Fruit fly (Drosophila melanogaster) whole organism, wandering third instar larva: ENCODE measurements around the gene CG6356.

Experiments
- CG32264 ChIP-seq: fragments of 200-800 bp; sonication (Bioruptor generic); optimal IDR thresholded peaks from 2 replicates; lab custom pipeline; 2016; ENCODE audit warnings: missing biosample characterization, missing genetic modification characterization
- CG9705 ChIP-seq: fragments of 200-800 bp; sonication (Bioruptor generic); optimal IDR thresholded peaks from 2 replicates; lab custom pipeline; 2018; ENCODE audit warnings: missing biosample characterization, mild to moderate bottlenecking, missing genetic modification characterization
- CrebA ChIP-seq: fragments of 200-800 bp; sonication (Bioruptor generic); optimal IDR thresholded peaks from 2 replicates; lab custom pipeline; 2016; ENCODE audit warnings: missing biosample characterization, mild to moderate bottlenecking, missing genetic modification characterization, borderline replicate concordance
- Dfd ChIP-seq: fragments of >200 bp; optimal IDR thresholded peaks from 2 replicates; lab custom pipeline; 2017; ENCODE audit warnings: missing biosample characterization, missing genetic modification characterization
- Dif ChIP-seq: fragments of 200-275, 200-300 bp; sonication (Bioruptor generic); optimal IDR thresholded peaks from 2 replicates; lab custom pipeline; 2018; ENCODE audit warnings: missing biosample characterization, missing genetic modification characterization; ENCODE audit not compliant: partially characterized antibody
- HLH106 ChIP-seq: fragments of 200-800 bp; optimal IDR thresholded peaks from 3 replicates; lab custom pipeline; 2019; ENCODE audit warnings: missing biosample characterization, mild to moderate bottlenecking, missing genetic modification characterization, moderate library complexity
- Hnf4 ChIP-seq: fragments of 200-800 bp; sonication (Bioruptor generic); optimal IDR thresholded peaks from 2 replicates; lab custom pipeline; 2016; ENCODE audit warnings: missing biosample characterization, mild to moderate bottlenecking, missing genetic modification characterization
- Jra ChIP-seq: sonication (Bioruptor generic); optimal IDR thresholded peaks from 2 replicates; lab custom pipeline; 2016; ENCODE audit warnings: missing biosample characterization, missing genetic modification characterization
- Myc ChIP-seq: fragments of >200 bp; optimal IDR thresholded peaks from 2 replicates; lab custom pipeline; 2017
- N ChIP-seq: fragments of >200 bp; optimal IDR thresholded peaks from 2 replicates; lab custom pipeline; 2018; ENCODE audit warnings: missing biosample characterization, missing external identifiers, missing genetic modification characterization
- OdsH ChIP-seq: fragments of 200-800 bp; sonication (Bioruptor generic); optimal IDR thresholded peaks from 2 replicates; lab custom pipeline; 2016; ENCODE audit warnings: missing biosample characterization, mild to moderate bottlenecking, missing genetic modification characterization
- Rel ChIP-seq, 2 experiments: fragments of 200-800 bp; sonication (Bioruptor generic) in 1 of 2; optimal IDR thresholded peaks; 2 replicates in 1 of 2; 3 replicates in 1 of 2; lab custom pipeline; 2016 to 2019; ENCODE audit warnings: mild to moderate bottlenecking in 2 of 2, missing biosample characterization in 2 of 2, missing genetic modification characterization in 2 of 2, moderate library complexity in 1 of 2
- Sp1 ChIP-seq: fragments of 200-800 bp; sonication (Bioruptor generic); optimal IDR thresholded peaks from 3 replicates; lab custom pipeline; 2019; ENCODE audit warnings: missing biosample characterization, mild to moderate bottlenecking, missing genetic modification characterization, moderate library complexity
- Vsx2 ChIP-seq: fragments of 200-300, 225-300 bp; sonication (Bioruptor generic); optimal IDR thresholded peaks from 2 replicates; lab custom pipeline; 2018; ENCODE audit warnings: missing biosample characterization, missing genetic modification characterization; ENCODE audit not compliant: partially characterized antibody
- br ChIP-seq: fragments of 200-800 bp; sonication (Bioruptor generic); optimal IDR thresholded peaks from 2 replicates; lab custom pipeline; 2016; ENCODE audit warnings: missing biosample characterization, missing genetic modification characterization
- dmrt93B ChIP-seq: fragments of 200-800 bp; sonication (Bioruptor generic); optimal IDR thresholded peaks from 2 replicates; lab custom pipeline; 2018; ENCODE audit warnings: missing biosample characterization, mild to moderate bottlenecking, missing genetic modification characterization
- dsf ChIP-seq: sonication (Bioruptor generic); optimal IDR thresholded peaks from 2 replicates; lab custom pipeline; 2016; ENCODE audit warnings: missing biosample characterization, missing genetic modification characterization, borderline replicate concordance
- ey ChIP-seq: fragments of 200-800 bp; sonication (Bioruptor generic); optimal IDR thresholded peaks from 2 replicates; lab custom pipeline; 2016; ENCODE audit warnings: missing biosample characterization, missing genetic modification characterization
- foxo ChIP-seq, 2 experiments: fragments of 200-800 bp; sonication (Bioruptor generic); optimal IDR thresholded peaks; 2 replicates in 1 of 2; 3 replicates in 1 of 2; lab custom pipeline; 2016 to 2017; ENCODE audit warnings: missing biosample characterization in 2 of 2, missing genetic modification characterization in 2 of 2
- fru ChIP-seq: fragments of 200-800 bp; sonication (Bioruptor generic); optimal IDR thresholded peaks from 3 replicates; lab custom pipeline; 2016; ENCODE audit warnings: missing biosample characterization, mild to moderate bottlenecking, missing genetic modification characterization
- h ChIP-seq: fragments of 200-800 bp; sonication (Bioruptor generic); optimal IDR thresholded peaks from 3 replicates; lab custom pipeline; 2016; ENCODE audit warnings: missing biosample characterization, mild to moderate bottlenecking, missing genetic modification characterization
- jim ChIP-seq: fragments of 175-275, 200-325 bp; sonication (Bioruptor generic); optimal IDR thresholded peaks from 2 replicates; lab custom pipeline; 2016; ENCODE audit warnings: missing biosample characterization, mild to moderate bottlenecking, missing genetic modification characterization
- lola ChIP-seq: fragments of >200 bp; optimal IDR thresholded peaks from 2 replicates; lab custom pipeline; 2017; ENCODE audit warnings: missing biosample characterization, missing genetic modification characterization
- pan ChIP-seq: fragments of >200 bp; optimal IDR thresholded peaks from 2 replicates; lab custom pipeline; 2017
- psq ChIP-seq: fragments of 200-800 bp; sonication (Bioruptor generic); optimal IDR thresholded peaks from 3 replicates; lab custom pipeline; 2017; ENCODE audit warnings: missing biosample characterization, mild to moderate bottlenecking, missing genetic modification characterization, moderate library complexity
- rgr ChIP-seq: fragments of 200-800 bp; sonication (Bioruptor generic); optimal IDR thresholded peaks from 3 replicates; lab custom pipeline; 2016; ENCODE audit warnings: missing biosample characterization, mild to moderate bottlenecking, missing genetic modification characterization
- sv ChIP-seq: fragments of 200-800 bp; sonication (Bioruptor generic); optimal IDR thresholded peaks from 3 replicates; lab custom pipeline; 2016; ENCODE audit warnings: missing biosample characterization, missing genetic modification characterization
- woc ChIP-seq: sonication (Bioruptor generic); optimal IDR thresholded peaks from 2 replicates; lab custom pipeline; 2016; ENCODE audit warnings: missing biosample characterization, mild to moderate bottlenecking, missing genetic modification characterization

The CG6356 gene

dm6 chr3R:24275463-24275862 lies 8.3 kb upstream of the CG6356 start:
- TF ChIP-seq ey (GFP tag; lab: Kevin White, UChicago), result no peak
- no peak for TF ChIP-seq Hnf4 (GFP tag; lab: Kevin White, UChicago)
- no peak for TF ChIP-seq CG32264 (GFP tag; lab: Kevin White, UChicago)
- no peak for TF ChIP-seq pan

DNA sequence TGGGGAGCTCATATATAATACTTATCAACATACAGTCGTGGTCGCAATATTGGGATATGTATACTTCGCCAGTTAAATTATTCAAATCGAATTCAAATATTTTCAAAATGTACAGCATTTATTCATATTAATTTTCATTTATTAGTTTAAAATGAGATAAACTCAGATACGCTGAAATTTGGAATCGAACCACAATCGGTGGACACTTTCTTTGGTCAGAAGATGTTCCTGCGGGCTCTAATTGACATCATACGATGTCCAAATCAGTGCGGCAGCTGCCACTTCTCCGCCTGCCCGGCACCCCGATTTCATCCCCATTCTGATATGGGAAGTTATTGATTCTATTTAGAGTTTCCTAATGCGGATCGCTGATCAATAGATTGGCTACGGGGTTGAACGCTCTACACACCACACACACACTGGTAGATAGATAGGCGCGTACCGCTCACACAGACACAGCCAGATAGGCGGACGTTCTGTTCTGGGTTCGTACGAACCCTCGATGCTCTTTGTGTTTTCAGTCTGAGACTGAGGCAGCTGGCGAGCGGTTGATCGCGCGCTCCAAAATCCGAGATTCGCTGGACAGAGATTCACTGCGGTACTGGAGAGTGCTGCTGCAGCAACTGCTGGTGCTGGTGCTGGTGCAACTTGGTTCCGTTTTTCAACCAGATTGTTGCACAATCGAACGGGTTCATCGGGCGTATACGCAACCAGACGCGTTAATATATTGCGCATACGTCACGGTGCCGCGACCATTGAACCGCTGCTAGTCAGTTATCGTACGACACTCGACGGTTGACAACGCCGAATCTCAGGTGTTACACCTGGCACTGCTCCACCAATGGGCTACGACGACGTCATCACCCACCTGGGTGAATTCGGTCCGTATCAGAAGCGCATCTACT lies 7.4 kb upstream of the CG6356 start, which contains the start of gene Orct:
Gene Orct, plus strand, starts transcription at position 157 of the 905 bp plus-strand sequence.
- peak; percentile 19 for TF ChIP-seq Jra
- peak; percentile 67 for TF ChIP-seq br (GFP tag; lab: Kevin White, UChicago)
- TF ChIP-seq Myc, result no peak
- no peak for TF ChIP-seq jim (GFP tag; lab: Kevin White, UChicago)
- TF ChIP-seq fru, result peak; percentile 76
- TF ChIP-seq ey (GFP tag; lab: Kevin White, UChicago), result peak; percentile 58
- peak; percentile 20 for TF ChIP-seq Hnf4 (GFP tag; lab: Kevin White, UChicago)
- TF ChIP-seq Dif, result peak; percentile 46
- no peak for TF ChIP-seq CG32264 (GFP tag; lab: Kevin White, UChicago)
- TF ChIP-seq dmrt93B (GFP tag; lab: Kevin White, UChicago), result peak; percentile 59
- TF ChIP-seq HLH106 (tag; lab: Kevin White, UChicago), result peak; percentile 75
- TF ChIP-seq Vsx2, result no peak
- peak; percentile 53 for TF ChIP-seq OdsH (GFP tag; lab: Kevin White, UChicago)
- peak in 1 of 2 experiments; percentile 74 for TF ChIP-seq foxo (GFP tag; optimal IDR thresholded peaks at IDR 0.05; lab: Kevin White, UChicago)
- TF ChIP-seq sv (GFP tag; lab: Kevin White, UChicago), result peak; percentile 6
- TF ChIP-seq psq (GFP tag; lab: Kevin White, UChicago), result peak; percentile 71
- peak; percentile 74 for TF ChIP-seq Sp1 (GFP tag; lab: Kevin White, UChicago)
- peak; percentile 26 for TF ChIP-seq woc (GFP tag; lab: Kevin White, UChicago)
- no peak for TF ChIP-seq dsf
- peak; percentile 69 for TF ChIP-seq rgr (GFP tag; lab: Kevin White, UChicago)
- peak; percentile 53 for TF ChIP-seq CG9705
- TF ChIP-seq lola (GFP tag; lab: Kevin White, UChicago), result no peak
- no peak for TF ChIP-seq Dfd (GFP tag; lab: Kevin White, UChicago)
- TF ChIP-seq h (GFP tag; lab: Kevin White, UChicago), result peak; percentile 64
- no peak for TF ChIP-seq Rel (GFP tag; optimal IDR thresholded peaks at IDR 0.05; lab: Kevin White, UChicago)
- peak; percentile 34 for TF ChIP-seq Rel (tag; optimal IDR thresholded peaks at IDR 0.05; lab: Kevin White, UChicago)
- TF ChIP-seq, all 38 proteins: peak for 18

DNA sequence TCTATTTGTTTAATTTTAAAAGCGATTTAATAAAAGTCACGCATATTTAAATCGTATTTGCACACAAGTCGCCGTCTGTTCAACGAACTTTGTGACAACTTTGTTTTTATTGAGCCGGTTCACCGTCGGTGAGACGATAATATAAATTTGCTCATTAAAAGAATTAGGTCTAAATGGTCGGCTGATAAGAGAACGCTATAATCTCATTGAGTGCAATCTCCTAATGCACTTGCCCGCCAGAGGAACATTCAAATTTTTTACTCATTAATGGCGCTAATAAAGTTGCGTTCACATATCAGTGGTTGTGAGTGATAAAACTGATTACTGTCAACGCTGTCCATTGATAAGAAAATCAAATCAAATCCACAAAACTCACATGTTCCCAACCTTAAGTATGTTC lies 5.0 kb upstream of the CG6356 start:
- TF ChIP-seq Sp1 (GFP tag; lab: Kevin White, UChicago) (peak; percentile 37), foxo (GFP tag; optimal IDR thresholded peaks at IDR 0.05; lab: Kevin White, UChicago) (peak in 1 of 2 experiments; percentile 19), sv (GFP tag; lab: Kevin White, UChicago) (no peak), h (GFP tag; lab: Kevin White, UChicago) (peak; percentile 17), Rel (GFP tag; optimal IDR thresholded peaks at IDR 0.05; lab: Kevin White, UChicago) (no peak), Rel (tag; optimal IDR thresholded peaks at IDR 0.05; lab: Kevin White, UChicago) (peak; percentile 10), CrebA (GFP tag; lab: Kevin White, UChicago) (peak; percentile 81)
- TF ChIP-seq, all 38 proteins: peak for 5

DNA sequence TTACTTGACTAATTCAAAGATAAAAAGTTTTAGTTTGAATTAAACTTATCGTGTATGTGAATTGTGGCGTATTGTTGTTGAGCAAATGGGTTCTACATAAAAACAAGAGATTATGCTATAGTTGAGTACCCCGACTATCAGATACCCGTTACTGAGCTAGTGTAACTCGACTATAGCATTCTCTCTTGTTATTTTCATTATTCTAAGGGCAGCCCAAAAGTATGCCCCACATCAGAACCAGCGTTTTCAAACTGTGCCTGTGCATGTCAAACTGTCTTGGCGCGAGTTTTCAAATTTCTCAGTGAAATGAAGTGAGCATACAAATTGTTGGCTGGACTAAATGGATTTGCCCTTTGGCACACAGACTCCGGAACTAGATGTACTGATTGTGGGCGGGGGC lies 4.5 kb upstream of the CG6356 start, which contains the start of gene shps:
Gene shps, plus strand, starts transcription at position 282 of the 400 bp plus-strand sequence.
- TF ChIP-seq Myc (peak; percentile 97), N (GFP tag; lab: Kevin White, UChicago) (peak; percentile 43), psq (GFP tag; lab: Kevin White, UChicago) (no peak), Sp1 (GFP tag; lab: Kevin White, UChicago) (no peak), Vsx2 (no peak)
- TF ChIP-seq, all 38 proteins: peak for 2
